Worm (Caenorhabditis elegans) whole organism, early embryonic: ENCODE results near the gene cnc-4.
A peak's percentile ranks its signal among the peaks of the same experiment; 100 is the strongest.

Experiments
- B0310.2 ChIP-seq: sonication (generic microtip); optimal IDR thresholded peaks from 2 replicates; lab custom pipeline; 2016; ENCODE audit warnings: mild to moderate bottlenecking, missing genetic modification characterization, missing compliant biosample characterization
- F13C5.2 ChIP-seq: sonication (generic microtip); optimal IDR thresholded peaks from 2 replicates; lab custom pipeline; 2017; ENCODE audit warnings: mild to moderate bottlenecking, missing genetic modification characterization, inconsistent platforms, missing compliant biosample characterization
- aly-1 ChIP-seq: sonication (generic microtip); optimal IDR thresholded peaks from 2 replicates; lab custom pipeline; 2016; ENCODE audit warnings: missing genetic modification characterization, missing compliant biosample characterization
- ama-1 ChIP-seq: fragments of 150-350 bp; optimal IDR thresholded peaks from 2 replicates; lab custom pipeline; 2014
- ceh-13 ChIP-seq: fragments of 200-800 bp; sonication (Bioruptor generic); optimal IDR thresholded peaks from 2 replicates; lab custom pipeline; 2018; ENCODE audit warnings: mild to moderate bottlenecking, missing genetic modification characterization, missing compliant biosample characterization
- ceh-36 ChIP-seq: sonication (generic microtip); optimal IDR thresholded peaks from 2 replicates; lab custom pipeline; 2016; ENCODE audit warnings: missing genetic modification characterization, inconsistent platforms, missing compliant biosample characterization
- ets-7 ChIP-seq: sonication (generic microtip); optimal IDR thresholded peaks from 2 replicates; lab custom pipeline; 2016; ENCODE audit warnings: missing genotype, missing genetic modification characterization, missing compliant biosample characterization
- flt-1 ChIP-seq: fragments of 200-800 bp; sonication (Bioruptor generic); IDR thresholded peaks from 2 replicates; pipeline ENCODE4 v1.3.6; 2022; ENCODE audit warnings: missing genetic modification characterization, missing compliant biosample characterization
- hmbx-1 ChIP-seq: sonication (generic microtip); optimal IDR thresholded peaks from 2 replicates; lab custom pipeline; 2016; ENCODE audit warnings: mild to moderate bottlenecking, missing genetic modification characterization, missing compliant biosample characterization
- hmg-4 ChIP-seq: fragments of 200-800 bp; sonication (Bioruptor generic); optimal IDR thresholded peaks from 2 replicates; lab custom pipeline; 2018; ENCODE audit warnings: mild to moderate bottlenecking, missing genetic modification characterization, missing compliant biosample characterization
- hnd-1 ChIP-seq: sonication (generic microtip); optimal IDR thresholded peaks from 2 replicates; lab custom pipeline; 2016; ENCODE audit warnings: missing genetic modification characterization, missing compliant biosample characterization
- pes-1 ChIP-seq: fragments of 200-800 bp; sonication (Bioruptor generic); IDR thresholded peaks from 2 replicates; pipeline ENCODE4 v1.3.6; 2022; ENCODE audit warnings: missing genetic modification reagents, missing genetic modification characterization, missing compliant biosample characterization
- scrt-1 ChIP-seq: fragments of 200-800 bp; sonication (Bioruptor generic); IDR thresholded peaks from 2 replicates; pipeline ENCODE4 v1.3.6; 2022; ENCODE audit warnings: missing genetic modification characterization, missing compliant biosample characterization
- sea-1 ChIP-seq: fragments of 200-800 bp; sonication (Bioruptor generic); conservative IDR thresholded peaks from 2 replicates; pipeline ENCODE4 v1.3.6; 2022; ENCODE audit warnings: missing genetic modification characterization, missing compliant biosample characterization
- tbx-11 ChIP-seq: fragments of 200-800 bp; sonication (Bioruptor generic); IDR thresholded peaks from 2 replicates; pipeline ENCODE4 v1.3.6; 2022; ENCODE audit warnings: missing genetic modification characterization, missing compliant biosample characterization
- tbx-37 ChIP-seq: fragments of 200-800 bp; sonication (Bioruptor generic); conservative IDR thresholded peaks from 2 replicates; pipeline ENCODE4 v1.3.6; 2022; ENCODE audit warnings: missing genetic modification reagents, missing genetic modification characterization, missing compliant biosample characterization
- tra-4 ChIP-seq: sonication (generic microtip); optimal IDR thresholded peaks from 2 replicates; lab custom pipeline; 2017; ENCODE audit warnings: missing genetic modification characterization, missing compliant biosample characterization

cnc-4 gene

DNA sequence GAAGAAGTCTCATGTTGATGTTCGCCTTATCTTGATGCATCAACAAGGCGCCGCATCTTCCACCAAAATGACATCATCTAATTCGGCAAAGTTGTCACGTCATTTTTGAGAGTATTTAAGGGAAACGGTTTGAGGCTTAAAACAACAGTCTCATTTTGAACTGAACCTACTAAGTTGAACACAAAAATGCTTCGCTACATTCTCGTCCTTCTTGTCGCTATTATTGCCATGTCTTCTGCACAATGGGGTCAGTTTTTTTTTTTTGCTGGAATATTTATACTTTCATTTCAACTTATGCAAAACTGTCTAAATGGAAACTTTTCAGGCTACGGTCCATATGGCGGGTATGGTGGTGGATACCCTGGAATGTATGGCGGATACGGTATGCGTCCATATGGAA lies at the start of gene cnc-4:
Gene cnc-4 (plus strand): TSS at position 117 of the 400 bp plus-strand sequence.
- TF ChIP-seq hmbx-1 (tag; lab: Kevin White, UChicago) (no peak), ets-7 (no peak), scrt-1 (GFP tag; lab: Robert Waterston, UW) (no peak), tbx-11 (no peak), tra-4 (tag; lab: Kevin White, UChicago) (no peak), ceh-13 (no peak), ama-1 (no peak), hnd-1 (tag; lab: Kevin White, UChicago) (no peak), sea-1 (GFP tag; lab: Robert Waterston, UW) (no peak), F13C5.2 (tag; lab: Kevin White, UChicago) (no peak), hmg-4 (GFP tag; lab: Kevin White, UChicago) (no peak), B0310.2 (tag; lab: Kevin White, UChicago) (no peak), pes-1 (no peak), aly-1 (no peak), ceh-36 (tag; lab: Kevin White, UChicago) (no peak), flt-1 (GFP tag; lab: Robert Waterston, UW) (no peak)

ce11 chrV:1408116-1408515 lies 38.9 kb upstream of the cnc-4 start:
- TF ChIP-seq pes-1 (no peak), sea-1 (GFP tag; lab: Robert Waterston, UW) (no peak), F13C5.2 (tag; lab: Kevin White, UChicago) (no peak), hmg-4 (GFP tag; lab: Kevin White, UChicago) (no peak), scrt-1 (GFP tag; lab: Robert Waterston, UW) (no peak), B0310.2 (tag; lab: Kevin White, UChicago) (no peak), aly-1 (no peak), tbx-37 (GFP tag; lab: Robert Waterston, UW) (no peak), ceh-13 (no peak), hnd-1 (tag; lab: Kevin White, UChicago) (no peak), ceh-36 (tag; lab: Kevin White, UChicago) (no peak), ets-7 (no peak), tbx-11 (no peak), hmbx-1 (tag; lab: Kevin White, UChicago) (no peak), tra-4 (tag; lab: Kevin White, UChicago) (no peak), ama-1 (no peak), flt-1 (GFP tag; lab: Robert Waterston, UW) (no peak)

ce11 chrV:1410727-1411126 lies 36.3 kb upstream of the cnc-4 start:
- TF ChIP-seq scrt-1 (GFP tag; lab: Robert Waterston, UW) = no peak
- no peak for TF ChIP-seq flt-1 (GFP tag; lab: Robert Waterston, UW)
- TF ChIP-seq hmbx-1 (tag; lab: Kevin White, UChicago) = no peak
- no peak for TF ChIP-seq tbx-37 (GFP tag; lab: Robert Waterston, UW)
- no peak for TF ChIP-seq ceh-36 (tag; lab: Kevin White, UChicago)
- no peak for TF ChIP-seq F13C5.2 (tag; lab: Kevin White, UChicago)
- no peak for TF ChIP-seq tbx-11

DNA sequence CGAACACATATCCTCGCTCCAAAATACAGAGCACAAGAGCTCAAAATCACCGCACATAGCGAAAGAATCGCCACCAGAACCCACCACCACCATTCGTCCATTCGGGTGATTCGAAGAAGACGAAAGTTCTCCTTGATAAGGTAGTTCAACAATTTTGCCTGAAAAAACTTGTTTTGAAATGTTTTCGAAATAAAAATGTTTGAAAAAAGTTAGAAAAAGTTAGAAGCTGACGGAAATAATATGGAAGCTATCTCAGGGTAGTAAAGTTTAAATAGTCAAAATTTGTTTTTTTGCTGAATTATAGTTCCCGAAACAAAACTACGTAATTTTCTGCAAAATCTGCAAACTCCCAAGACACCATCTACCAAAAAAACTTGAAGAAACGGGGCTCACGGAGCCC lies 35.5 kb upstream of the cnc-4 start, which contains the start of gene snt-5:
Gene snt-5 (minus strand): TSS at position 101 of the 400 bp plus-strand sequence.
- no peak for TF ChIP-seq B0310.2 (tag; lab: Kevin White, UChicago)
- TF ChIP-seq ceh-36 (tag; lab: Kevin White, UChicago) = no peak
- no peak for TF ChIP-seq F13C5.2 (tag; lab: Kevin White, UChicago)
- no peak for TF ChIP-seq sea-1 (GFP tag; lab: Robert Waterston, UW)

ce11 chrV:1414615-1415433 lies 32.2 kb upstream of the cnc-4 start:
- TF ChIP-seq hmbx-1 (tag; lab: Kevin White, UChicago) = no peak
- no peak for TF ChIP-seq ceh-13
- no peak for TF ChIP-seq tra-4 (tag; lab: Kevin White, UChicago)
- TF ChIP-seq F13C5.2 (tag; lab: Kevin White, UChicago) = no peak
- no peak for TF ChIP-seq ama-1
- TF ChIP-seq B0310.2 (tag; lab: Kevin White, UChicago) = no peak
- no peak for TF ChIP-seq flt-1 (GFP tag; lab: Robert Waterston, UW)
- no peak for TF ChIP-seq tbx-11
- TF ChIP-seq hmg-4 (GFP tag; lab: Kevin White, UChicago) = no peak
- TF ChIP-seq aly-1 = no peak
- TF ChIP-seq ceh-36 (tag; lab: Kevin White, UChicago) = no peak
- no peak for TF ChIP-seq sea-1 (GFP tag; lab: Robert Waterston, UW)
- TF ChIP-seq scrt-1 (GFP tag; lab: Robert Waterston, UW) = no peak
- no peak for TF ChIP-seq hnd-1 (tag; lab: Kevin White, UChicago)
- TF ChIP-seq pes-1 = no peak
- TF ChIP-seq tbx-37 (GFP tag; lab: Robert Waterston, UW) = no peak
- no peak for TF ChIP-seq ets-7

ce11 chrV:1416154-1416553 lies 30.8 kb upstream of the cnc-4 start:
- TF ChIP-seq ceh-36 (tag; lab: Kevin White, UChicago) = peak; percentile 83
- no peak for TF ChIP-seq flt-1 (GFP tag; lab: Robert Waterston, UW)
- no peak for TF ChIP-seq ama-1

ce11 chrV:1422269-1422668 lies 24.7 kb upstream of the cnc-4 start:
- TF ChIP-seq F13C5.2 (tag; lab: Kevin White, UChicago) = no peak
- no peak for TF ChIP-seq flt-1 (GFP tag; lab: Robert Waterston, UW)
- no peak for TF ChIP-seq pes-1
- TF ChIP-seq ama-1 = no peak
- no peak for TF ChIP-seq hmg-4 (GFP tag; lab: Kevin White, UChicago)
- no peak for TF ChIP-seq hmbx-1 (tag; lab: Kevin White, UChicago)
- no peak for TF ChIP-seq tbx-37 (GFP tag; lab: Robert Waterston, UW)
- TF ChIP-seq ets-7 = no peak
- no peak for TF ChIP-seq sea-1 (GFP tag; lab: Robert Waterston, UW)
